Fruit fly (Drosophila melanogaster): ENCODE measurements around the gene CG3081.

Gene CG3081

DNA sequence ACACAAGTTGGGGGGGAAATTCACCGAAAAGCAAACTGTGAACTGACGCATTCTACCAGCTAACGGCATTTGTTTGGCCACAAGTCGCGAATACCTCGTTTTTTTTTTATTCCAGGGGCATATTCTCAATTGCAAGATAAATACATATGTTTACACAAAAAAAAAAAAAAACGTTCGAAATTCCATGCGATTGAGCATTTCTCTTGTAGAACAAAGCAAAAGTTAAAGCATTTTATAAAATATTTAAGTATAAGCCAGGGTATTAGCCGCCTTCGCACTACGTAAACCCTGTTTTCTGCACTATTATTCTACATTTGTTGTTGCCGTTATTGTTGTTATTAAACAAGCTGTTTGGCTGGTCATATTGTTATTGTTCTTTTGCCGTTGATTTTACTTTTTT, 29.5 kb downstream of the CG3081 start (continued):
- TF ChIP-seq HmgZ (tag; optimal IDR thresholded peaks at IDR 0.05) (no peak), fd64A (GFP tag; optimal IDR thresholded peaks at IDR 0.05) (no peak), CG10267 (tag; optimal IDR thresholded peaks at IDR 0.05) (no peak), CG16863 (GFP tag; optimal IDR thresholded peaks at IDR 0.05) (no peak), pum (GFP tag; optimal IDR thresholded peaks at IDR 0.05) (no peak), wek (GFP tag; optimal IDR thresholded peaks at IDR 0.05) (no peak), so (GFP tag; IDR thresholded peaks at IDR 0.05) (0 out of 3 replicates have a peak, but pooled peaks have one; percentile 20), gro (GFP tag; optimal IDR thresholded peaks at IDR 0.05) (no peak), yki (optimal IDR thresholded peaks at IDR 0.05) (no peak), CG11247 (GFP tag; IDR thresholded peaks at IDR 0.05) (no peak), Atf3 (GFP tag; optimal IDR thresholded peaks at IDR 0.05) (no peak), gsb (GFP tag; IDR thresholded peaks at IDR 0.05) (no peak), Dad (GFP tag; optimal IDR thresholded peaks at IDR 0.05) (no peak), h (optimal IDR thresholded peaks at IDR 0.05) (no peak), CG4404 (GFP tag; IDR thresholded peaks at IDR 0.05) (no peak; the same call in 1 of the 2 replicates), insv (GFP tag; optimal IDR thresholded peaks at IDR 0.05) (no peak), ham (GFP tag; IDR thresholded peaks at IDR 0.05) (no peak), Sry-β (GFP tag; optimal IDR thresholded peaks at IDR 0.05) (no peak), exex (tag; optimal IDR thresholded peaks at IDR 0.05) (no peak), CG9817 (tag; optimal IDR thresholded peaks at IDR 0.05) (no peak), Deaf1 (tag; optimal IDR thresholded peaks at IDR 0.05) (no peak), tna (GFP tag; IDR thresholded peaks at IDR 0.05; ENCODE audit: partially characterized antibody) (no peak), CG7839 (tag; optimal IDR thresholded peaks at IDR 0.05) (peak; percentile 37), CG7987 (GFP tag; optimal IDR thresholded peaks at IDR 0.05) (no peak), da (GFP tag; optimal IDR thresholded peaks at IDR 0.05) (no peak), crol (GFP tag; IDR thresholded peaks at IDR 0.05) (no peak), CG3163 (GFP tag; optimal IDR thresholded peaks at IDR 0.05) (no peak), z (GFP tag; IDR thresholded peaks at IDR 0.05) (no peak), Ets97D (GFP tag; optimal IDR thresholded peaks at IDR 0.05) (no peak), otp (GFP tag; IDR thresholded peaks at IDR 0.05) (no peak), sim (GFP tag; IDR thresholded peaks at IDR 0.05) (no peak), CG15514 (GFP tag; optimal IDR thresholded peaks at IDR 0.05) (peak; percentile 14), CG14050 (GFP tag; IDR thresholded peaks at IDR 0.05) (no peak), CG9437 (GFP tag; optimal IDR thresholded peaks at IDR 0.05) (no peak), inv (GFP tag; IDR thresholded peaks at IDR 0.05; ENCODE audit: partially characterized antibody) (no peak), CG17328 (GFP tag; IDR thresholded peaks at IDR 0.05) (no peak), sob (GFP tag; IDR thresholded peaks at IDR 0.05) (peak; percentile 50), CG17385 (GFP tag; optimal IDR thresholded peaks at IDR 0.05) (no peak), MBD-R2 (GFP tag; IDR thresholded peaks at IDR 0.05) (no peak), sd (tag; optimal IDR thresholded peaks at IDR 0.05) (no peak), CG18619 (GFP tag; optimal IDR thresholded peaks at IDR 0.05) (no peak), ttk (GFP tag; IDR thresholded peaks at IDR 0.05) (0 out of 2 replicates have a peak, but pooled peaks have one; percentile 10), CG11723 (GFP tag; optimal IDR thresholded peaks at IDR 0.05) (no peak), hkb (optimal IDR thresholded peaks at IDR 0.05) (no peak), hkb (GFP tag; IDR thresholded peaks at IDR 0.05) (peak; percentile 35; the same call in 1 of the 2 replicates), CG1647 (GFP tag; optimal IDR thresholded peaks at IDR 0.05) (no peak), CG42726 (GFP tag; IDR thresholded peaks at IDR 0.05; ENCODE audit: partially characterized antibody) (no peak), fru (optimal IDR thresholded peaks at IDR 0.05) (no peak), CG10654 (GFP tag; optimal IDR thresholded peaks at IDR 0.05) (no peak), eyg (GFP tag; optimal IDR thresholded peaks at IDR 0.05) (no peak), dimm (GFP tag; IDR thresholded peaks at IDR 0.05) (no peak), CG33213 (GFP tag; optimal IDR thresholded peaks at IDR 0.05) (no peak), vnd (GFP tag; IDR thresholded peaks at IDR 0.05; ENCODE audit: partially characterized antibody) (no peak), HLH3B (GFP tag; IDR thresholded peaks at IDR 0.05) (peak; percentile 39; the same call in 1 of the 2 replicates)

Measured in whole organism, embryonic.